Fruit fly (Drosophila melanogaster): ENCODE data around the gene Unc-76.

Unc-76 gene

dm6 chrX:2071878-2072817, 8.3 kb upstream of the Unc-76 start, which contains the start of gene Rtca (continued):
- TF ChIP-seq run (tag; optimal IDR thresholded peaks at IDR 0.05) (no peak), da (GFP tag; optimal IDR thresholded peaks at IDR 0.05) (no peak), tgo (GFP tag; IDR thresholded peaks at IDR 0.05) (peak; percentile 72), CG5180 (GFP tag; optimal IDR thresholded peaks at IDR 0.05) (peak; percentile 41), fru (optimal IDR thresholded peaks at IDR 0.05) (no peak), pros (GFP tag; optimal IDR thresholded peaks at IDR 0.05) (peak; percentile 31), CG1529 (GFP tag; optimal IDR thresholded peaks at IDR 0.05) (peak; percentile 8), repo (GFP tag; optimal IDR thresholded peaks at IDR 0.05) (peak; percentile 47), CG16815 (GFP tag; optimal IDR thresholded peaks at IDR 0.05) (peak; percentile 59), CG9932 (GFP tag; IDR thresholded peaks at IDR 0.05) (peak; percentile 51; the same call in 1 of the 2 replicates), ERR (GFP tag; optimal IDR thresholded peaks at IDR 0.05) (peak; percentile 26), gcm2 (GFP tag; optimal IDR thresholded peaks at IDR 0.05) (peak; percentile 18), sug (tag; optimal IDR thresholded peaks at IDR 0.05) (peak; percentile 30), dysf (GFP tag; IDR thresholded peaks at IDR 0.05) (peak; percentile 82), trh (GFP tag; optimal IDR thresholded peaks at IDR 0.05) (peak; percentile 6), CG18476 (GFP tag; optimal IDR thresholded peaks at IDR 0.05) (peak; percentile 37), fd64A (GFP tag; optimal IDR thresholded peaks at IDR 0.05) (no peak), Jarid2 (GFP tag; optimal IDR thresholded peaks at IDR 0.05) (peak; percentile 6), btn (GFP tag; optimal IDR thresholded peaks at IDR 0.05) (no peak), lov (optimal IDR thresholded peaks at IDR 0.05) (no peak), lov (GFP tag; IDR thresholded peaks at IDR 0.05) (0 out of 3 replicates have a peak, but pooled peaks have one; percentile 26), sc (optimal IDR thresholded peaks at IDR 0.05) (no peak), sc (GFP tag; optimal IDR thresholded peaks at IDR 0.05) (peak; percentile 12), CG8765 (GFP tag; IDR thresholded peaks at IDR 0.05) (no peak), CG4360 (GFP tag; IDR thresholded peaks at IDR 0.05) (0 out of 2 replicates have a peak, but pooled peaks have one; percentile 21), Optix (GFP tag; IDR thresholded peaks at IDR 0.05) (peak; percentile 65; the same call in 1 of the 3 replicates), fd102C (GFP tag; optimal IDR thresholded peaks at IDR 0.05) (no peak), gt (GFP tag; IDR thresholded peaks at IDR 0.05) (no peak), tll (GFP tag; optimal IDR thresholded peaks at IDR 0.05) (peak in 1 of 2 experiments; percentile 17), CG10267 (tag; optimal IDR thresholded peaks at IDR 0.05) (peak; percentile 44), TFAM (GFP tag; optimal IDR thresholded peaks at IDR 0.05) (no peak), twi (tag; optimal IDR thresholded peaks at IDR 0.05) (no peak), Fer2 (tag; optimal IDR thresholded peaks at IDR 0.05) (no peak), ac (GFP tag; optimal IDR thresholded peaks at IDR 0.05) (no peak), CG18619 (GFP tag; optimal IDR thresholded peaks at IDR 0.05) (peak; percentile 70), Ada2b (GFP tag; IDR thresholded peaks at IDR 0.05) (peak; percentile 59), gem (tag; optimal IDR thresholded peaks at IDR 0.05) (peak; percentile 78), jing (GFP tag; optimal IDR thresholded peaks at IDR 0.05) (peak; percentile 37), CG11247 (GFP tag; IDR thresholded peaks at IDR 0.05) (peak; percentile 62; the same call in 1 of the 2 replicates), gsb-n (tag; optimal IDR thresholded peaks at IDR 0.05) (no peak), CG12942 (GFP tag; optimal IDR thresholded peaks at IDR 0.05) (peak; percentile 32), CG14965 (GFP tag; optimal IDR thresholded peaks at IDR 0.05; ENCODE audit: borderline replicate concordance) (no peak), jigr1 (GFP tag; IDR thresholded peaks at IDR 0.05) (no peak), CG13424 (tag; optimal IDR thresholded peaks at IDR 0.05) (peak; percentile 71), CG10654 (GFP tag; optimal IDR thresholded peaks at IDR 0.05) (peak; percentile 56), trem (tag; optimal IDR thresholded peaks at IDR 0.05) (peak; percentile 30), CG7556 (GFP tag; optimal IDR thresholded peaks at IDR 0.05) (peak; percentile 73), CG10209 (GFP tag; optimal IDR thresholded peaks at IDR 0.05) (peak; percentile 66), CG9817 (tag; optimal IDR thresholded peaks at IDR 0.05) (peak; percentile 54)
